Fruit fly (Drosophila melanogaster) whole organism, embryonic: Measurements from ENCODE around the gene Sec10.

Experiments
- Abd-B ChIP-seq: fragments of 200-800 bp; sonication (Bioruptor generic); optimal IDR thresholded peaks from 2 replicates; lab custom pipeline; 2018; ENCODE audit warnings: missing biosample characterization, mild to moderate bottlenecking, missing genetic modification characterization, moderate library complexity
- Asciz ChIP-seq: fragments of 200-800 bp; sonication (Bioruptor generic); optimal IDR thresholded peaks from 2 replicates; lab custom pipeline; 2017; ENCODE audit warnings: missing biosample characterization, mild to moderate bottlenecking, missing genetic modification characterization, missing genetic modification reagents
- C15 ChIP-seq: fragments of 200-800 bp; sonication (Bioruptor generic); IDR thresholded peaks from 3 replicates; pipeline ENCODE4 v1.3.6; 2022; ENCODE audit warnings: missing biosample characterization, missing genetic modification characterization
- CG10209 ChIP-seq: fragments of 200-800 bp; sonication (Bioruptor generic); optimal IDR thresholded peaks from 3 replicates; lab custom pipeline; 2017; ENCODE audit warnings: missing biosample characterization, mild to moderate bottlenecking, missing genetic modification characterization, missing genetic modification reagents
- CG10267 ChIP-seq: fragments of 200-800 bp; sonication (Bioruptor generic); optimal IDR thresholded peaks from 2 replicates; lab custom pipeline; 2018; ENCODE audit warnings: missing biosample characterization, mild to moderate bottlenecking, missing genetic modification characterization, moderate library complexity
- CG12219 ChIP-seq: fragments of 200-800 bp; sonication (Bioruptor generic); optimal IDR thresholded peaks from 3 replicates; lab custom pipeline; 2018; ENCODE audit warnings: missing biosample characterization, mild to moderate bottlenecking, missing genetic modification characterization
- CG12236 ChIP-seq: fragments of 200-800 bp; sonication (Bioruptor generic); optimal IDR thresholded peaks from 2 replicates; lab custom pipeline; 2016; ENCODE audit warnings: missing biosample characterization, missing genetic modification characterization
- CG17186 ChIP-seq: fragments of 200-800 bp; sonication (Bioruptor generic); optimal IDR thresholded peaks from 3 replicates; lab custom pipeline; 2017; ENCODE audit warnings: missing biosample characterization, missing genetic modification reagents, missing genetic modification characterization
- CG17361 ChIP-seq: fragments of 200-800 bp; sonication (Bioruptor generic); IDR thresholded peaks from 3 replicates; pipeline ENCODE4 v1.3.6; 2022; ENCODE audit warnings: missing biosample characterization, missing genetic modification characterization
- CG17568 ChIP-seq: fragments of 200-800 bp; sonication (Bioruptor generic); optimal IDR thresholded peaks from 2 replicates; lab custom pipeline; 2018; ENCODE audit warnings: missing biosample characterization, mild to moderate bottlenecking, missing genetic modification characterization, moderate library complexity
- CG3065 ChIP-seq: fragments of 200-800 bp; sonication (Bioruptor generic); optimal IDR thresholded peaks from 2 replicates; lab custom pipeline; 2016; ENCODE audit warnings: missing biosample characterization, missing genetic modification characterization
- CG31224 ChIP-seq: fragments of 200-800 bp; sonication (Bioruptor generic); IDR thresholded peaks from 2 replicates; pipeline ENCODE4 v1.3.6; 2022; ENCODE audit warnings: missing biosample characterization, missing genetic modification characterization
- CG42726 ChIP-seq: fragments of 200-800 bp; sonication (Bioruptor generic); IDR thresholded peaks from 2 replicates; pipeline ENCODE4 v1.3.6; 2022; ENCODE audit warnings: missing biosample characterization, missing genetic modification characterization; ENCODE audit not compliant: partially characterized antibody
- CG6791 ChIP-seq: fragments of 200-800 bp; sonication (Bioruptor generic); IDR thresholded peaks from 3 replicates; pipeline ENCODE4 v1.3.6; 2022; ENCODE audit warnings: missing biosample characterization, missing genetic modification characterization; ENCODE audit not compliant: partially characterized antibody
- CG7786 ChIP-seq: fragments of 200-800 bp; sonication (Bioruptor generic); optimal IDR thresholded peaks from 2 replicates; lab custom pipeline; 2016; ENCODE audit warnings: missing biosample characterization, missing genetic modification characterization
- CG8924 ChIP-seq: fragments of 200-800 bp; optimal IDR thresholded peaks from 3 replicates; lab custom pipeline; 2019; ENCODE audit warnings: missing biosample characterization, mild to moderate bottlenecking, missing genetic modification characterization, moderate library complexity
- CG9817 ChIP-seq: fragments of 200-800 bp; sonication (Bioruptor generic); optimal IDR thresholded peaks from 2 replicates; lab custom pipeline; 2018; ENCODE audit warnings: missing biosample characterization, mild to moderate bottlenecking, missing genetic modification characterization, moderate library complexity
- D19B ChIP-seq: fragments of 200-800 bp; sonication (Bioruptor generic); optimal IDR thresholded peaks from 2 replicates; lab custom pipeline; 2017; ENCODE audit warnings: missing biosample characterization, mild to moderate bottlenecking, missing genetic modification characterization
- Dip2 ChIP-seq: fragments of 200-800 bp; sonication (Bioruptor generic); IDR thresholded peaks from 2 replicates; pipeline ENCODE4 v1.3.6; 2022; ENCODE audit warnings: missing biosample characterization, missing genetic modification characterization
- Eip74EF ChIP-seq, 2 experiments: fragments of 200-800 bp in 1 of 2; fragments of >200 bp in 1 of 2; sonication (Bioruptor generic) in 1 of 2; optimal IDR thresholded peaks; 2 replicates each; lab custom pipeline; 2017 to 2019; ENCODE audit warnings: missing biosample characterization in 2 of 2, missing genetic modification characterization in 2 of 2, mild to moderate bottlenecking in 1 of 2, moderate library complexity in 1 of 2
- HLHmδ ChIP-seq: fragments of 200-800 bp; sonication (Bioruptor generic); optimal IDR thresholded peaks from 2 replicates; lab custom pipeline; 2018; ENCODE audit warnings: missing biosample characterization, mild to moderate bottlenecking, missing genetic modification characterization, moderate library complexity
- HmgD ChIP-seq: fragments of 200-800 bp; sonication (Bioruptor generic); optimal IDR thresholded peaks from 3 replicates; lab custom pipeline; 2016; ENCODE audit warnings: missing biosample characterization, missing genetic modification characterization
- Mad ChIP-seq: fragments of 200-800 bp; sonication (Bioruptor generic); optimal IDR thresholded peaks from 2 replicates; lab custom pipeline; 2016; ENCODE audit warnings: missing biosample characterization, missing genetic modification characterization
- Myb ChIP-seq: fragments of 200-800 bp; sonication (Bioruptor generic); optimal IDR thresholded peaks from 2 replicates; lab custom pipeline; 2016; ENCODE audit warnings: missing biosample characterization, missing genetic modification characterization
- Nf-YC ChIP-seq: fragments of 200-800 bp; optimal IDR thresholded peaks from 3 replicates; lab custom pipeline; 2019; ENCODE audit warnings: missing biosample characterization, mild to moderate bottlenecking, missing genetic modification characterization, moderate library complexity
- Oaz ChIP-seq: fragments of 200-800 bp; sonication (Bioruptor generic); IDR thresholded peaks from 2 replicates; pipeline ENCODE4 v1.3.6; 2022; ENCODE audit warnings: missing biosample characterization, missing genetic modification characterization
- Opbp ChIP-seq: fragments of 200-800 bp; sonication (Bioruptor generic); IDR thresholded peaks from 3 replicates; pipeline ENCODE4 v1.3.6; 2022; ENCODE audit warnings: missing biosample characterization, missing genetic modification characterization; ENCODE audit not compliant: partially characterized antibody
- Side ChIP-seq: fragments of 200-800 bp; sonication (Bioruptor generic); optimal IDR thresholded peaks from 2 replicates; lab custom pipeline; 2016; ENCODE audit warnings: missing biosample characterization, missing genetic modification characterization
- TFAM ChIP-seq: fragments of 200-800 bp; sonication (Bioruptor generic); optimal IDR thresholded peaks from 2 replicates; lab custom pipeline; 2017; ENCODE audit warnings: missing biosample characterization, missing genetic modification characterization, inconsistent platforms
- bcd ChIP-seq: fragments of 200-800 bp; sonication (Bioruptor generic); optimal IDR thresholded peaks from 2 replicates; lab custom pipeline; 2017; ENCODE audit warnings: missing biosample characterization, mild to moderate bottlenecking, missing genetic modification characterization
- bigmax ChIP-seq: fragments of 200-800 bp; sonication (Bioruptor generic); optimal IDR thresholded peaks from 2 replicates; lab custom pipeline; 2018; ENCODE audit warnings: missing biosample characterization, mild to moderate bottlenecking, missing genetic modification characterization
- caup ChIP-seq: fragments of 200-800 bp; sonication (Bioruptor generic); optimal IDR thresholded peaks from 3 replicates; lab custom pipeline; 2017; ENCODE audit warnings: missing biosample characterization, mild to moderate bottlenecking, missing genetic modification characterization, moderate library complexity; ENCODE audit not compliant: severe bottlenecking
- da ChIP-seq: fragments of 200-800 bp; sonication (Bioruptor generic); optimal IDR thresholded peaks from 2 replicates; lab custom pipeline; 2016; ENCODE audit warnings: missing biosample characterization, missing genetic modification characterization
- dan ChIP-seq: fragments of 200-800 bp; sonication (Bioruptor generic); IDR thresholded peaks from 2 replicates; pipeline ENCODE4 v1.3.6; 2022; ENCODE audit warnings: missing biosample characterization, missing genetic modification characterization
- danr ChIP-seq: fragments of 200-800 bp; sonication (Bioruptor generic); IDR thresholded peaks from 2 replicates; pipeline ENCODE4 v1.3.6; 2022; ENCODE audit warnings: missing biosample characterization, missing genetic modification characterization
- dysf ChIP-seq: fragments of 200-800 bp; sonication (Bioruptor generic); IDR thresholded peaks from 3 replicates; pipeline ENCODE4 v1.3.6; 2022; ENCODE audit warnings: missing biosample characterization, missing genetic modification characterization
- eve ChIP-seq, 2 experiments: fragments of >200 bp; optimal IDR thresholded peaks; 2 replicates each; lab custom pipeline; 2017; ENCODE audit warnings: missing biosample characterization in 2 of 2, missing genetic modification characterization in 2 of 2
- gt ChIP-seq: fragments of 200-800 bp; sonication (Bioruptor generic); IDR thresholded peaks from 2 replicates; pipeline ENCODE4 v1.3.6; 2022; ENCODE audit warnings: missing biosample characterization, missing genetic modification characterization
- ken ChIP-seq: fragments of 200-800 bp; sonication (Bioruptor generic); IDR thresholded peaks from 3 replicates; pipeline ENCODE4 v1.3.6; 2022; ENCODE audit warnings: missing biosample characterization, missing genetic modification characterization
- mirr ChIP-seq: fragments of 200-800 bp; sonication (Bioruptor generic); optimal IDR thresholded peaks from 3 replicates; lab custom pipeline; 2018; ENCODE audit warnings: missing biosample characterization, mild to moderate bottlenecking, missing genetic modification characterization
- nau ChIP-seq: fragments of 200-800 bp; sonication (Bioruptor generic); optimal IDR thresholded peaks from 3 replicates; lab custom pipeline; 2017; ENCODE audit warnings: missing biosample characterization, mild to moderate bottlenecking, missing genetic modification characterization, missing genetic modification reagents
- p53 ChIP-seq: fragments of 200-800 bp; sonication (Bioruptor generic); optimal IDR thresholded peaks from 2 replicates; lab custom pipeline; 2016; ENCODE audit warnings: missing biosample characterization, missing genetic modification characterization
- pan ChIP-seq, 4 experiments: fragments of >200 bp in 3 of 4; fragments of 200-800 bp in 1 of 4; sonication (Bioruptor generic) in 1 of 4; optimal IDR thresholded peaks in 3 of 4; IDR thresholded peaks in 1 of 4; 2 replicates each; pipeline versions ENCODE4 v1.3.6 to Lab custom; 2017 to 2022; ENCODE audit warnings: missing biosample characterization in 2 of 4, missing genetic modification characterization in 2 of 4, mixed read lengths in 1 of 4
- prd ChIP-seq, 3 experiments: fragments of >200 bp in 2 of 3; fragments of 200-800 bp in 1 of 3; sonication (Bioruptor generic) in 1 of 3; optimal IDR thresholded peaks in 2 of 3; IDR thresholded peaks in 1 of 3; 2 replicates in 2 of 3; 3 replicates in 1 of 3; pipeline versions ENCODE4 v1.3.6 to Lab custom; 2017 to 2022; ENCODE audit warnings: missing biosample characterization in 1 of 3, missing genetic modification characterization in 1 of 3
- schlank ChIP-seq: fragments of 200-800 bp; sonication (Bioruptor generic); optimal IDR thresholded peaks from 2 replicates; lab custom pipeline; 2018; ENCODE audit warnings: missing biosample characterization, mild to moderate bottlenecking, missing genetic modification characterization
- sima ChIP-seq: fragments of 200-800 bp; sonication (Bioruptor generic); optimal IDR thresholded peaks from 2 replicates; lab custom pipeline; 2016; ENCODE audit warnings: missing biosample characterization, missing genetic modification characterization
- sna ChIP-seq: fragments of 200-800 bp; sonication (Bioruptor generic); IDR thresholded peaks from 2 replicates; pipeline ENCODE4 v1.3.6; 2022; ENCODE audit warnings: missing biosample characterization, missing genetic modification characterization; ENCODE audit not compliant: partially characterized antibody

Sec10 gene

dm6 chr3R:24139646-24140130, 5.1 kb downstream of the Sec10 start:
- TF ChIP-seq CG31224 (GFP tag; lab: Robert Waterston, UW) (no peak), Side (GFP tag; lab: Kevin White, UChicago) (no peak), Nf-YC (tag; lab: Kevin White, UChicago) (no peak), prd (optimal IDR thresholded peaks at IDR 0.05; lab: Kevin White, UChicago) (no peak), prd (GFP tag; IDR thresholded peaks at IDR 0.05; lab: Robert Waterston, UW) (no peak), bcd (no peak), sna (GFP tag; lab: Robert Waterston, UW) (no peak), p53 (no peak), caup (GFP tag; lab: Kevin White, UChicago) (no peak), CG8924 (tag; lab: Kevin White, UChicago) (no peak), bigmax (no peak), Eip74EF (GFP tag; optimal IDR thresholded peaks at IDR 0.05; lab: Kevin White, UChicago) (no peak), pan (optimal IDR thresholded peaks at IDR 0.05; lab: Kevin White, UChicago) (no peak), pan (GFP tag; optimal IDR thresholded peaks at IDR 0.05 in 1 of 2, IDR thresholded peaks at IDR 0.05 in 1 of 2) (no peak), Dip2 (no peak), Mad (GFP tag; lab: Kevin White, UChicago) (no peak)

- TF ChIP-seq p53 (no peak), sima (GFP tag; lab: Kevin White, UChicago) (no peak), Abd-B (GFP tag; lab: Kevin White, UChicago) (peak; percentile 84), TFAM (GFP tag; lab: Kevin White, UChicago) (peak; percentile 63), CG17361 (peak; percentile 90), gt (GFP tag; lab: Robert Waterston, UW) (peak; percentile 60; the same call in 1 of the 2 replicates), mirr (GFP tag; lab: Kevin White, UChicago) (no peak), HLHmδ (GFP tag; lab: Kevin White, UChicago) (no peak), CG10267 (tag; lab: Kevin White, UChicago) (peak; percentile 91), eve (GFP tag; optimal IDR thresholded peaks at IDR 0.05; lab: Kevin White, UChicago) (no peak), da (no peak), CG17568 (GFP tag; lab: Kevin White, UChicago) (peak; percentile 89), CG12219 (peak; percentile 93), CG10209 (GFP tag; lab: Kevin White, UChicago) (peak; percentile 91), schlank (peak; percentile 46), nau (GFP tag; lab: Kevin White, UChicago) (no peak), Oaz (GFP tag; lab: Robert Waterston, UW) (peak; percentile 84), ken (GFP tag; lab: Robert Waterston, UW) (peak; percentile 90), danr (peak; percentile 84), prd (optimal IDR thresholded peaks at IDR 0.05; lab: Kevin White, UChicago) (no peak), prd (GFP tag; IDR thresholded peaks at IDR 0.05; lab: Robert Waterston, UW) (peak; percentile 91), HmgD (GFP tag; lab: Kevin White, UChicago) (no peak), dan (peak; percentile 37; the same call in 1 of the 2 replicates), CG7786 (no peak), CG17186 (peak; percentile 74), Asciz (GFP tag; lab: Kevin White, UChicago) (peak; percentile 96), CG6791 (GFP tag; lab: Robert Waterston, UW) (no peak), dysf (GFP tag; lab: Robert Waterston, UW) (peak; percentile 92), C15 (peak; percentile 68; the same call in 1 of the 3 replicates), CG12236 (GFP tag; lab: Kevin White, UChicago) (no peak), D19B (GFP tag; lab: Kevin White, UChicago) (peak; percentile 30), Myb (GFP tag; lab: Kevin White, UChicago) (no peak), CG9817 (tag; lab: Kevin White, UChicago) (peak; percentile 66), Opbp (GFP tag; lab: Robert Waterston, UW) (no peak), CG3065 (GFP tag; lab: Kevin White, UChicago) (peak; percentile 71), CG42726 (GFP tag; lab: Robert Waterston, UW) (no peak)
Measured at dm6 chr3R:24141013-24141592, 6.5 kb downstream of the Sec10 start, which contains the start of gene Kal1. TSS of gene Kal1 (plus strand) at chr3R:24141395.
